Fruit fly (Drosophila melanogaster): Measurements from ENCODE around the gene Ugt303A1.

dm6 chr3R:11198062-11198472, 22.7 kb downstream of the Ugt303A1 start:
- TF ChIP-seq cnc (optimal IDR thresholded peaks at IDR 0.05) (no peak), CG12768 (GFP tag; optimal IDR thresholded peaks at IDR 0.05) (no peak), bab1 (GFP tag; optimal IDR thresholded peaks at IDR 0.05) (peak; percentile 55), cic (GFP tag; optimal IDR thresholded peaks at IDR 0.05) (peak; percentile 92), CG1620 (GFP tag; optimal IDR thresholded peaks at IDR 0.05) (no peak), CG7045 (GFP tag; optimal IDR thresholded peaks at IDR 0.05) (peak; percentile 9), ovo (GFP tag; optimal IDR thresholded peaks at IDR 0.05) (no peak), Clk (GFP tag; optimal IDR thresholded peaks at IDR 0.05) (no peak), CG11617 (GFP tag; optimal IDR thresholded peaks at IDR 0.05) (no peak)
